Worm (Caenorhabditis elegans) whole organism, L1 larva: ENCODE data around the gene dbl-1.

Experiments used
- C04F5.9 ChIP-seq: sonication (generic microtip); optimal IDR thresholded peaks from 2 replicates; lab custom pipeline; 2016; ENCODE audit warnings: missing genetic modification characterization, missing compliant biosample characterization
- alr-1 ChIP-seq: fragments of 200-800 bp; sonication (Bioruptor generic); optimal IDR thresholded peaks from 2 replicates; lab custom pipeline; 2018; ENCODE audit warnings: borderline replicate concordance, mild to moderate bottlenecking, missing genetic modification characterization, missing compliant biosample characterization
- blmp-1 ChIP-seq: fragments of 150-350 bp; optimal IDR thresholded peaks from 2 replicates; lab custom pipeline; 2014; ENCODE audit warnings: missing biosample characterization, missing genetic modification characterization
- ceh-63 ChIP-seq: fragments of 200-800 bp; sonication (Bioruptor generic); optimal IDR thresholded peaks from 2 replicates; lab custom pipeline; 2018; ENCODE audit warnings: mild to moderate bottlenecking, missing genetic modification characterization, missing compliant biosample characterization
- dsc-1 ChIP-seq: sonication (generic microtip); optimal IDR thresholded peaks from 2 replicates; lab custom pipeline; 2016; ENCODE audit warnings: mild to moderate bottlenecking, missing genetic modification characterization, missing compliant biosample characterization
- efl-1 ChIP-seq, 4 experiments: fragments of 150-350 bp; optimal IDR thresholded peaks in 3 of 4; peaks in 1 of 4; 1 replicate in 1 of 4; 2 replicates in 3 of 4; lab custom pipeline; 2014; ENCODE audit warnings: missing biosample characterization in 2 of 4, missing genetic modification characterization in 2 of 4, missing genetic modification reagents in 2 of 4
- efl-3 ChIP-seq: fragments of 200-800 bp; sonication (Bioruptor generic); optimal IDR thresholded peaks from 2 replicates; lab custom pipeline; 2018; ENCODE audit warnings: mild to moderate bottlenecking, missing genetic modification characterization, missing compliant biosample characterization
- egl-13 ChIP-seq: sonication (generic microtip); optimal IDR thresholded peaks from 2 replicates; lab custom pipeline; 2016; ENCODE audit warnings: missing genotype, missing genetic modification reagents, missing genetic modification characterization, missing compliant biosample characterization
- elt-3 ChIP-seq, 6 experiments: fragments of 150-350 bp in 1 of 6; sonication (generic microtip); optimal IDR thresholded peaks; 2 replicates each; lab custom pipeline; 2017 to 2018; ENCODE audit warnings: missing biosample characterization in 6 of 6, missing genetic modification characterization in 6 of 6, inconsistent platforms in 1 of 6
- ets-5 ChIP-seq: fragments of 200-800 bp; sonication (Bioruptor generic); IDR thresholded peaks from 2 replicates; pipeline ENCODE4 v1.3.6; 2022; ENCODE audit warnings: missing genetic modification characterization, missing compliant biosample characterization
- fkh-4 ChIP-seq: sonication (generic microtip); optimal IDR thresholded peaks from 2 replicates; lab custom pipeline; 2016; ENCODE audit warnings: missing compliant biosample characterization, missing genetic modification characterization, borderline replicate concordance
- fkh-8 ChIP-seq: sonication (generic microtip); optimal IDR thresholded peaks from 2 replicates; lab custom pipeline; 2016; ENCODE audit warnings: mild to moderate bottlenecking, missing genetic modification characterization, missing compliant biosample characterization
- fos-1 ChIP-seq: fragments of 150-350 bp; optimal IDR thresholded peaks from 2 replicates; lab custom pipeline; 2014; ENCODE audit warnings: missing biosample characterization, missing genetic modification characterization
- grh-1 ChIP-seq: fragments of 200-800 bp; sonication (Bioruptor generic); IDR thresholded peaks from 2 replicates; pipeline ENCODE4 v1.3.6; 2022; ENCODE audit warnings: missing genetic modification reagents, missing genetic modification characterization, missing compliant biosample characterization
- hlh-17 ChIP-seq: fragments of 200-800 bp; sonication (Bioruptor generic); optimal IDR thresholded peaks from 2 replicates; lab custom pipeline; 2018; ENCODE audit warnings: missing genetic modification characterization, mild to moderate bottlenecking, missing compliant biosample characterization, moderate library complexity, borderline replicate concordance
- hlh-4 ChIP-seq: sonication (generic microtip); optimal IDR thresholded peaks from 2 replicates; lab custom pipeline; 2016; ENCODE audit warnings: mild to moderate bottlenecking, missing genetic modification characterization, missing compliant biosample characterization
- jun-1 ChIP-seq: fragments of 150-350 bp; optimal IDR thresholded peaks from 2 replicates; lab custom pipeline; 2014; ENCODE audit warnings: missing biosample characterization, missing genetic modification reagents, missing genetic modification characterization
- lin-13 ChIP-seq: fragments of 150-350 bp; optimal IDR thresholded peaks from 2 replicates; lab custom pipeline; 2014; ENCODE audit warnings: missing biosample characterization, missing genetic modification reagents, missing genetic modification characterization
- lin-14 ChIP-seq: fragments of 200-800 bp; sonication (Bioruptor generic); optimal IDR thresholded peaks from 2 replicates; lab custom pipeline; 2018; ENCODE audit warnings: mild to moderate bottlenecking, missing genetic modification characterization, moderate library complexity, missing compliant biosample characterization
- lir-3 ChIP-seq: sonication (generic microtip); optimal IDR thresholded peaks from 2 replicates; lab custom pipeline; 2016; ENCODE audit warnings: mild to moderate bottlenecking, missing genetic modification characterization, moderate library complexity, missing compliant biosample characterization; ENCODE audit not compliant: poor library complexity
- mef-2 ChIP-seq: fragments of 150-350 bp; optimal IDR thresholded peaks from 2 replicates; lab custom pipeline; 2014; ENCODE audit warnings: missing biosample characterization, missing genetic modification characterization
- nhr-11 ChIP-seq: fragments of 150-350 bp; optimal IDR thresholded peaks from 2 replicates; lab custom pipeline; 2014; ENCODE audit warnings: missing biosample characterization, missing genetic modification characterization
- nhr-20 ChIP-seq: sonication (generic microtip); optimal IDR thresholded peaks from 2 replicates; lab custom pipeline; 2016; ENCODE audit warnings: mild to moderate bottlenecking, missing genetic modification characterization, missing compliant biosample characterization
- nhr-28 ChIP-seq: fragments of 150-350 bp; optimal IDR thresholded peaks from 2 replicates; lab custom pipeline; 2014; ENCODE audit warnings: missing biosample characterization, missing genetic modification characterization
- nhr-71 ChIP-seq: sonication (generic microtip); optimal IDR thresholded peaks from 2 replicates; lab custom pipeline; 2016; ENCODE audit warnings: mild to moderate bottlenecking, missing genetic modification characterization, moderate library complexity, missing compliant biosample characterization
- nhr-76 ChIP-seq: sonication (generic microtip); optimal IDR thresholded peaks from 2 replicates; lab custom pipeline; 2017; ENCODE audit warnings: missing biosample characterization, missing genetic modification characterization
- nhr-84 ChIP-seq: sonication (generic microtip); optimal IDR thresholded peaks from 2 replicates; lab custom pipeline; 2017; ENCODE audit warnings: missing biosample characterization, missing genetic modification characterization
- nhr-85 ChIP-seq: sonication (generic microtip); peaks from one replicate; lab custom pipeline; 2016; ENCODE audit warnings: missing genetic modification characterization, inconsistent platforms, missing compliant biosample characterization
- pqm-1 ChIP-seq: sonication (generic microtip); optimal IDR thresholded peaks from 3 replicates; lab custom pipeline; 2017; ENCODE audit warnings: missing biosample characterization, missing genetic modification characterization
- snpc-4 ChIP-seq: fragments of 150-350 bp; optimal IDR thresholded peaks from 2 replicates; lab custom pipeline; 2014; ENCODE audit warnings: missing biosample characterization, missing genetic modification characterization
- sox-4 ChIP-seq: sonication (generic microtip); optimal IDR thresholded peaks from 2 replicates; lab custom pipeline; 2016; ENCODE audit warnings: missing genetic modification characterization, missing compliant biosample characterization
- swsn-7 ChIP-seq: sonication (generic microtip); optimal IDR thresholded peaks from 2 replicates; lab custom pipeline; 2016; ENCODE audit warnings: missing genetic modification characterization, missing compliant biosample characterization
- tbx-2 ChIP-seq: sonication (generic microtip); optimal IDR thresholded peaks from 2 replicates; lab custom pipeline; 2016; ENCODE audit warnings: missing genetic modification characterization, missing compliant biosample characterization
- unc-30 ChIP-seq: sonication (generic microtip); optimal IDR thresholded peaks from 2 replicates; lab custom pipeline; 2017; ENCODE audit warnings: missing biosample characterization, missing genetic modification characterization
- zag-1 ChIP-seq: fragments of 150-350 bp; optimal IDR thresholded peaks from 2 replicates; lab custom pipeline; 2014; ENCODE audit warnings: missing biosample characterization, missing genetic modification characterization
- zip-4 ChIP-seq: fragments of 200-800 bp; sonication (Bioruptor generic); optimal IDR thresholded peaks from 2 replicates; lab custom pipeline; 2018; ENCODE audit warnings: mild to moderate bottlenecking, missing genetic modification characterization, moderate library complexity, missing compliant biosample characterization

Gene dbl-1

ce11 chrV:6726279-6726678 is 31.7 kb upstream of the dbl-1 start:
- TF ChIP-seq fkh-8 (peak; percentile 4), zag-1 (tag; lab: Kevin White, UChicago) (no peak), nhr-11 (tag; lab: Kevin White, UChicago) (no peak), efl-1 (optimal IDR thresholded peaks at IDR 0.05; lab: Kevin White, UChicago) (no peak), efl-1 (GFP tag; optimal IDR thresholded peaks at IDR 0.05 in 1 of 2; lab: Kevin White, UChicago) (peak in 1 of 2 experiments; percentile 59), nhr-84 (tag; lab: Kevin White, UChicago) (no peak), dsc-1 (tag; lab: Kevin White, UChicago) (peak; percentile 85), egl-13 (tag; lab: Kevin White, UChicago) (peak; percentile 15), lin-14 (GFP tag; lab: Kevin White, UChicago) (peak; percentile 52)

- TF ChIP-seq lin-13 (GFP tag; lab: Kevin White, UChicago) (no peak), swsn-7 (tag; lab: Kevin White, UChicago) (no peak), zag-1 (tag; lab: Kevin White, UChicago) (no peak), lir-3 (tag; lab: Kevin White, UChicago) (no peak), jun-1 (tag; lab: Kevin White, UChicago) (no peak), tbx-2 (tag; lab: Kevin White, UChicago) (no peak), ceh-63 (GFP tag; lab: Kevin White, UChicago) (no peak), alr-1 (tag; lab: Kevin White, UChicago) (no peak), hlh-17 (no peak), zip-4 (GFP tag; lab: Kevin White, UChicago) (no peak), nhr-84 (tag; lab: Kevin White, UChicago) (no peak), grh-1 (GFP tag; lab: Robert Waterston, UW) (no peak), nhr-71 (no peak), efl-3 (GFP tag; lab: Kevin White, UChicago) (no peak), unc-30 (no peak)
Observed at ce11 chrV:6727222-6727621, 30.7 kb upstream of the dbl-1 start, which contains the start of gene ZC487.1. Gene ZC487.1, plus strand, starts transcription at chrV:6727522.

- TF ChIP-seq elt-3 (tag; optimal IDR thresholded peaks at IDR 0.05; lab: Kevin White, UChicago) (peak in 1 of 6 experiments; percentile 3), blmp-1 (tag; lab: Kevin White, UChicago) (peak; percentile 24), nhr-28 (no peak), efl-1 (optimal IDR thresholded peaks at IDR 0.05; lab: Kevin White, UChicago) (no peak), efl-1 (GFP tag; optimal IDR thresholded peaks at IDR 0.05 in 1 of 2; lab: Kevin White, UChicago) (peak in 1 of 2 experiments; percentile 53)
Observed at ce11 chrV:6731594-6731993, 26.3 kb upstream of the dbl-1 start, which contains the start of gene grl-9. Gene grl-9, minus strand, starts transcription at chrV:6731694.

- TF ChIP-seq pqm-1 (tag; lab: Kevin White, UChicago), result no peak
- no peak for TF ChIP-seq mef-2 (tag; lab: Kevin White, UChicago)
- TF ChIP-seq nhr-76 (tag; lab: Kevin White, UChicago), result no peak
- TF ChIP-seq swsn-7 (tag; lab: Kevin White, UChicago), result no peak
- TF ChIP-seq hlh-4 (tag; lab: Kevin White, UChicago), result no peak
- no peak for TF ChIP-seq fos-1 (tag; lab: Kevin White, UChicago)
- TF ChIP-seq zip-4 (GFP tag; lab: Kevin White, UChicago), result no peak
- no peak for TF ChIP-seq nhr-20 (tag; lab: Kevin White, UChicago)
- TF ChIP-seq snpc-4 (tag; lab: Kevin White, UChicago), result no peak
- TF ChIP-seq, all 84 proteins: peak for 0
Observed at ce11 chrV:6732995-6733394, 24.9 kb upstream of the dbl-1 start, which contains the start of gene grl-8. Gene grl-8, minus strand, starts transcription at chrV:6733095.

ce11 chrV:6736108-6736507 is 21.8 kb upstream of the dbl-1 start:
- peak; percentile 63 for TF ChIP-seq nhr-85 (tag; lab: Kevin White, UChicago)
- TF ChIP-seq egl-13 (tag; lab: Kevin White, UChicago), result no peak
- no peak for TF ChIP-seq C04F5.9 (tag; lab: Kevin White, UChicago)
- no peak for TF ChIP-seq sox-4 (tag; lab: Kevin White, UChicago)
- TF ChIP-seq swsn-7 (tag; lab: Kevin White, UChicago), result no peak
- no peak for TF ChIP-seq ets-5 (GFP tag; lab: Robert Waterston, UW)
- TF ChIP-seq fkh-4 (tag; lab: Kevin White, UChicago), result no peak
